Worm (Caenorhabditis elegans): ENCODE measurements around the gene C44B7.11.
"Not testable (repeated sequence)": the region's sequence is repeated elsewhere in the genome, so short reads cannot be mapped to it uniquely, and the experiment has no call there.

The C44B7.11 gene

ce11 chrII:6926054-6926453, 28.7 kb upstream of the C44B7.11 start:
- TF ChIP-seq him-1 (tag; optimal IDR thresholded peaks at IDR 0.05) (no peak), W03F9.2 (tag; optimal IDR thresholded peaks at IDR 0.05) (no peak), dao-5 (tag; optimal IDR thresholded peaks at IDR 0.05) (no peak)

DNA sequence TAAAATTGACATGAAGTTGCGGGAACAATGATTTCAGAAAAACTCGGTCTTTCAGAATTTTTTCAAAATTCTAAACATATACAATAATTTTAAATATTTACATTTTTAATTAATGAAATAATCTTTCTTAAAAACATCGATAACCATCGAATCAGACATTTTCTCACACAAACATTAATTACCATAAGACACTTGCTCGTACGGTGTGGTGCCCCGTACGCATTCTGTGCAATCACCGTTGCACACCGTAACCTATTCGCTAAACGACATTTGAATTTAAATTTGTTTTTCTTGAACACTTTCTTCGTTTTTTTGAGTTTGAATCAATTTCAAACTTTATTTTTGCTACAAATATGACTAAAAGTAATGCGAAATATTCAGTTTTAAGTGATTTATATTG, 26.5 kb upstream of the C44B7.11 start:
- TF ChIP-seq dao-5 (tag; optimal IDR thresholded peaks at IDR 0.05) (no peak), W03F9.2 (tag; optimal IDR thresholded peaks at IDR 0.05) (no peak), him-1 (tag; optimal IDR thresholded peaks at IDR 0.05) (no peak)

DNA sequence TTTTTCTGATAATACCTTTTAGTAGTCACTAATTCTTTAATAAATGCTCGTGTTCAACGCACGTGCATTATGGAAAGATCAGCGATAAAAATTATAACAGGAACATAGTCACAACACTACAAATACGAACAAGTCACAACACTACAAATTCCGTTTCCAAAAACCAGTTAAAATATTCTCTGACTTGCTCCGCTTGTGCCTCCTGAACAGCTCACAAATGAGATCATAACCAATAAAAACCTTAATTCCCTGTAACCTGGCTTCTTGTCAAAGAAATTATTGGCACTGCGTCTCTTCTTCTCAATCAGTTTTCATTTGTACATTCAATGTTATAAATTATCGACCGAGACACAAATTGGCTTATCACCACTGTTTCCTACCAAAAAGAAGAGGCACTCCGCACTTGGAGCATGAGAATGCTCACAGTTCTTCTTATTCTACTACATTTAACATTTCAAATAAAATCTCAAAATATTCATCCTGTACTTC, 22.1 kb upstream of the C44B7.11 start, which contains the start of gene B0252.1:
B0252.1 (plus strand) TSS at position 318 of the 489 bp plus-strand sequence.
- no peak for TF ChIP-seq him-1 (tag; optimal IDR thresholded peaks at IDR 0.05)

ce11 chrII:6918862-6919261, 21.5 kb upstream of the C44B7.11 start, which contains the start of gene B0252.5:
Gene B0252.5, minus strand, starts transcription at chrII:6918878.
- TF ChIP-seq W03F9.2 (tag; optimal IDR thresholded peaks at IDR 0.05) (no peak), dao-5 (tag; optimal IDR thresholded peaks at IDR 0.05) (no peak)

ce11 chrII:6917710-6918109, 20.4 kb upstream of the C44B7.11 start, which contains the start of gene B0252.11:
Gene B0252.11, minus strand, starts transcription at chrII:6917810.
- no peak for TF ChIP-seq him-1 (tag; optimal IDR thresholded peaks at IDR 0.05)
- no peak for TF ChIP-seq W03F9.2 (tag; optimal IDR thresholded peaks at IDR 0.05)
- TF ChIP-seq dao-5 (tag; optimal IDR thresholded peaks at IDR 0.05): no peak

DNA sequence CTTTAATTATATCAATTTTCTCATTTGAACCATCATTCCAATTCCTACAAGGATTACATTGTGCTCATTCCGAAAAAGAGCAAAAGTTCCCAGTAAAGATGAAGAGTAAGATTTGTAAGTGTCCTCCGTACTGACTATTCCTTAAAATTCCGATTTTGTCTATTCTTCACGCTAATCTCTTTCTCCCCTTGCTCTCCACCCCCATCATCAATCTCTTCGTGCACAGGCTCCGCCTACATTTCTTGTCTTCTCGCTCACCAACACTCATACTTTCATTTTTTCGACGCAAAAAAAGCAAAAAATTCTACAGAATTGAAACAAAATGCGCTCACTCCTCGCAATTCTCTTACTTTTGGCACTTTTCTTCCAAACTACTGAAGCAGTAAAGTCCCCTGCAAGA, 18.5 kb upstream of the C44B7.11 start, which contains the start of gene B0252.8:
B0252.8 (plus strand) TSS at position 292 of the 400 bp plus-strand sequence.
- TF ChIP-seq W03F9.2 (tag; optimal IDR thresholded peaks at IDR 0.05) (no peak), dao-5 (tag; optimal IDR thresholded peaks at IDR 0.05) (no peak), him-1 (tag; optimal IDR thresholded peaks at IDR 0.05) (no peak)

ce11 chrII:6913309-6913708, 16.0 kb upstream of the C44B7.11 start, which contains the start of gene cyn-10:
Gene cyn-10, minus strand, starts transcription at chrII:6913365.
- TF ChIP-seq him-1 (tag; optimal IDR thresholded peaks at IDR 0.05) (peak; percentile 42), W03F9.2 (tag; optimal IDR thresholded peaks at IDR 0.05) (peak; percentile 15), dao-5 (tag; optimal IDR thresholded peaks at IDR 0.05) (no peak)

DNA sequence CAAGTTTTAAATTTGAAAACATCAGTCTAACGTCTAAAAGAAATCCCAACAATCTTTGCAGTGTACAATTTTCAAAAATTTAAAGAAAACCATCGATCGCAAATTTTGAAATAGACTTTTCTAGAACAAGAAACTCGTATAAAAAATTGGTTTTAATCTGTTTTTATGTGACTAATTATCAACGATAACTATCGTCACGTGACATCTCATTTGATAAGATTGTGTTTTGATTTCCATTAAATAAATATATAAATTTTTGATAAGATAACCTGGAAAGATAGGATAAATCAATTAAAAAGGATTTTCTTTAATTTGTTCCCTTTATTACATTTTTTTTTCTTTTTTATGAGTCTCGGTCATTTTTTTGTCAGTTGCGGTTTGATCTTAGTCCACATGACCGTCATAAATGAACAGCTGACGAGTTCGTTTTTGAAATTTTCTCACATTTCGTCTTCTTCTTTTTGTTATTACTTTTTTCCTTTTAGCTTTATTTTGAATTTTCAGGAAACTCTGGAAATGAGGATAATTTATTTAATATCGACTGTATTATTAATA, 12.3 kb upstream of the C44B7.11 start, which contains the start of gene asm-1:
asm-1 (plus strand) TSS at position 505 of the 555 bp plus-strand sequence.
- no peak for TF ChIP-seq dao-5 (tag; optimal IDR thresholded peaks at IDR 0.05)
- no peak for TF ChIP-seq him-1 (tag; optimal IDR thresholded peaks at IDR 0.05)
- TF ChIP-seq W03F9.2 (tag; optimal IDR thresholded peaks at IDR 0.05): no peak

ce11 chrII:6908689-6909088, 11.3 kb upstream of the C44B7.11 start:
- no peak for TF ChIP-seq W03F9.2 (tag; optimal IDR thresholded peaks at IDR 0.05)
- TF ChIP-seq him-1 (tag; optimal IDR thresholded peaks at IDR 0.05): no peak
- TF ChIP-seq dao-5 (tag; optimal IDR thresholded peaks at IDR 0.05): no peak

- TF ChIP-seq dao-5, W03F9.2, him-1 (tag; optimal IDR thresholded peaks at IDR 0.05): not testable (repeated sequence)
Measured at ce11 chrII:6907657-6908056, 10.3 kb upstream of the C44B7.11 start, which contains the start of gene B0252.3. Gene B0252.3, minus strand, starts transcription at chrII:6907757.

- TF ChIP-seq him-1 (tag; optimal IDR thresholded peaks at IDR 0.05): no peak
- TF ChIP-seq dao-5 (tag; optimal IDR thresholded peaks at IDR 0.05): no peak
- no peak for TF ChIP-seq W03F9.2 (tag; optimal IDR thresholded peaks at IDR 0.05)
Measured at ce11 chrII:6901795-6902194, 4.5 kb upstream of the C44B7.11 start, which contains the start of gene psmd-9. Gene psmd-9, plus strand, starts transcription at chrII:6902095.

DNA sequence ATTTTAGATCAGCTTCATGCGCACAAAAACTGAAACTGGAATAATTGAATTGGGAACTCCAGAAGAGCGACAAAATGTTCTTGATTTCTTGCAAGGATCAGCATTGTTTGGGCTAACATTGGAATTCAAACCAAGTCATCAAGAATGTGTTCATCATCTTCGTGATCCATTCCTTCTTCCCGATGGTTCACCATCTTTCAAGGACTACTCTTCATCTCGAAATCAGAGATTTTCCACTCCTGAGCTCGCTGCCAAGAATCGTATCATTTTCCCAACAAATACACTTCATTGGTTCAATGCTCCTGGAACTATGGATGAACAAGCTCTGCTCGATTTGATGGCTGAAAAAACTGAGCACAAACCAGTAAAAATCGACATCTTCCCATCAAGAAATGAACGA, 3.4 kb upstream of the C44B7.11 start:
- TF ChIP-seq W03F9.2 (tag; optimal IDR thresholded peaks at IDR 0.05) (no peak), dao-5 (tag; optimal IDR thresholded peaks at IDR 0.05) (no peak), him-1 (tag; optimal IDR thresholded peaks at IDR 0.05) (no peak)

- TF ChIP-seq him-1 (tag; optimal IDR thresholded peaks at IDR 0.05) (no peak), W03F9.2 (tag; optimal IDR thresholded peaks at IDR 0.05) (no peak), dao-5 (tag; optimal IDR thresholded peaks at IDR 0.05) (no peak)
Measured at ce11 chrII:6898017-6898779, 858 bp upstream of the C44B7.11 start, which contains the start of gene hrpl-1. Gene hrpl-1, plus strand, starts transcription at chrII:6898729.

Measured in whole organism, L4/young adult.